Fruit fly (Drosophila melanogaster): Measurements from ENCODE around the gene CG15456.

The CG15456 gene

DNA sequence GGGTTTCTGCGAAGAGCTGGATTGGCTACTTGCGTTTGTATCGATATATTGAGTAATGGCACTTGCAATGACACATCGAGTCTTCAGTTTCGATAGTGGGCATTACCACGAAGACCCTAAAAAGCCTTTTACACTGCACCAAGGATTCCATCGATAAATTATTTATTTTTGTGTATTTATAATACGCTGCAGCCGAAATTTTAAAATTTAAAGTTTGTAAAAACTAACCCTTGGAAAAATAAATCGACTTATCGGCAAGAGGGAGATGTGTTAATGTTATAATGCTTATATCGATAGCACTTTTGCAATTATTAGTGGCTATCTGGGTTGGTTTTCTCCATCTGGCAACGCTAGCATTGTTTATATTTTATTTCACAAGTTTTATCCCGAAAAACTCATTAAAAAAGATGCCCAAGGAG lies 3.1 kb downstream of the CG15456 start, which contains the start of the genes Pp4-19C and cactin (continued):
- TF ChIP-seq Xrp1 (GFP tag; IDR thresholded peaks at IDR 0.05) (no peak; the same call in 1 of the 2 replicates), slbo (GFP tag; IDR thresholded peaks at IDR 0.05) (peak; percentile 55), ewg (GFP tag; optimal IDR thresholded peaks at IDR 0.05) (no peak), CG17186 (GFP tag; optimal IDR thresholded peaks at IDR 0.05) (peak; percentile 34), bowl (GFP tag; IDR thresholded peaks at IDR 0.05) (no peak), ssp (GFP tag; IDR thresholded peaks at IDR 0.05) (peak; percentile 88), E2f2 (GFP tag; IDR thresholded peaks at IDR 0.05) (peak; percentile 15; the same call in 1 of the 2 replicates), YL-1 (GFP tag; optimal IDR thresholded peaks at IDR 0.05) (peak; percentile 79), Ets97D (GFP tag; optimal IDR thresholded peaks at IDR 0.05) (peak; percentile 30), CG7357 (GFP tag; IDR thresholded peaks at IDR 0.05) (peak; percentile 57; the same call in 1 of the 3 replicates), CG17802 (tag; optimal IDR thresholded peaks at IDR 0.05) (peak; percentile 22), Dad (GFP tag; optimal IDR thresholded peaks at IDR 0.05) (no peak), Bgb (GFP tag; IDR thresholded peaks at IDR 0.05; ENCODE audit: partially characterized antibody) (peak; percentile 76), CG30403 (GFP tag; optimal IDR thresholded peaks at IDR 0.05) (peak; percentile 46), Gug (GFP tag; IDR thresholded peaks at IDR 0.05) (peak; percentile 13; the same call in 1 of the 4 replicates), tgo (GFP tag; IDR thresholded peaks at IDR 0.05) (no peak), stwl (tag; optimal IDR thresholded peaks at IDR 0.05) (peak; percentile 59), ind (GFP tag; optimal IDR thresholded peaks at IDR 0.05) (peak; percentile 17), danr (GFP tag; IDR thresholded peaks at IDR 0.05) (no peak), kni (GFP tag; optimal IDR thresholded peaks at IDR 0.05) (no peak), CG13287 (GFP tag; IDR thresholded peaks at IDR 0.05; ENCODE audit: partially characterized antibody) (peak; percentile 86), CG11696 (GFP tag; IDR thresholded peaks at IDR 0.05) (no peak), knrl (GFP tag; IDR thresholded peaks at IDR 0.05; ENCODE audit: partially characterized antibody) (peak; percentile 93), CG8924 (tag; optimal IDR thresholded peaks at IDR 0.05) (peak; percentile 40), CG30020 (tag; optimal IDR thresholded peaks at IDR 0.05) (peak; percentile 69), CG3847 (GFP tag; IDR thresholded peaks at IDR 0.05) (peak; percentile 15; the same call in 1 of the 2 replicates), CG18262 (tag; optimal IDR thresholded peaks at IDR 0.05) (no peak), phol (tag; optimal IDR thresholded peaks at IDR 0.05) (peak; percentile 69), zen2 (GFP tag; IDR thresholded peaks at IDR 0.05; ENCODE audit: partially characterized antibody) (peak; percentile 82), dmrt11E (tag; optimal IDR thresholded peaks at IDR 0.05) (peak; percentile 28), CG12942 (GFP tag; optimal IDR thresholded peaks at IDR 0.05) (no peak), vnd (GFP tag; IDR thresholded peaks at IDR 0.05; ENCODE audit: partially characterized antibody) (peak; percentile 90), CrebB (tag; optimal IDR thresholded peaks at IDR 0.05) (no peak), CG11560 (tag; IDR thresholded peaks at IDR 0.05) (peak; percentile 61; the same call in 2 of the 3 replicates), CG6272 (GFP tag; IDR thresholded peaks at IDR 0.05) (peak; percentile 11; the same call in 1 of the 2 replicates), insv (GFP tag; optimal IDR thresholded peaks at IDR 0.05) (no peak)

DNA sequence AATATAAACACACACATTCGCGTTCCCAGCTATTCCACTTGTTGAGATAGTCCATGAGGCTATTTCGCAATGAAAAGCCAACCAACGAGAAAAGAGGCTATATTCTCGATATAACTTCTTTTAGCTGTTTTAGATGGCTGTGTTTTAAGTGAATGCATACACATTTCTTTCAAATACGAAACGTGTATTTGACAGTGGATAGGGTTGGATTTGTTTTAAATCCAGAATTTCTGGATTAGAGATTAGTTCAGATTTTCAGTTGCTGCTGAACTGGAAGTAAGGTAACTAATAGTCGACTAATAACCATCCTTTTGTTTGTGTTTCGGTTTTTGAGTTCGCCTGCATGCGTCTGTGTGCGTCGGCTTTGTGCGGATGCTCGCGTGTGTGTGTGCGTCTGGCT lies 3.7 kb downstream of the CG15456 start:
- TF ChIP-seq pho (GFP tag; optimal IDR thresholded peaks at IDR 0.05) (no peak), BEAF-32 (GFP tag; optimal IDR thresholded peaks at IDR 0.05) (no peak), Neu2 (GFP tag; optimal IDR thresholded peaks at IDR 0.05; ENCODE audit: borderline replicate concordance) (no peak), Hr78 (GFP tag; optimal IDR thresholded peaks at IDR 0.05) (no peak), B-H2 (GFP tag; optimal IDR thresholded peaks at IDR 0.05) (no peak), Camta (GFP tag; optimal IDR thresholded peaks at IDR 0.05) (no peak), dpn (GFP tag; optimal IDR thresholded peaks at IDR 0.05) (no peak), MESR4 (GFP tag; optimal IDR thresholded peaks at IDR 0.05) (no peak), D19A (tag; optimal IDR thresholded peaks at IDR 0.05) (peak; percentile 55), dmrt99B (tag; optimal IDR thresholded peaks at IDR 0.05) (no peak), cas (GFP tag; IDR thresholded peaks at IDR 0.05) (no peak), CG3065 (GFP tag; optimal IDR thresholded peaks at IDR 0.05) (no peak), D19B (GFP tag; optimal IDR thresholded peaks at IDR 0.05) (peak; percentile 72), CG4617 (GFP tag; optimal IDR thresholded peaks at IDR 0.05; ENCODE audit: borderline replicate concordance) (no peak), NFAT (GFP tag; IDR thresholded peaks at IDR 0.05) (no peak), CG14014 (GFP tag; IDR thresholded peaks at IDR 0.05) (no peak)

Data from whole organism, embryonic.